Fruit fly (Drosophila melanogaster) whole organism, wandering third instar larva: Measurements from ENCODE around the gene Cpr78Ca.

ENCODE experiments used
- Abd-B ChIP-seq: fragments of >200 bp; optimal IDR thresholded peaks from 2 replicates; lab custom pipeline; 2017; ENCODE audit warnings: missing biosample characterization, missing genetic modification characterization
- CG32264 ChIP-seq: fragments of 200-800 bp; sonication (Bioruptor generic); optimal IDR thresholded peaks from 2 replicates; lab custom pipeline; 2016; ENCODE audit warnings: missing biosample characterization, missing genetic modification characterization
- CG9705 ChIP-seq: fragments of 200-800 bp; sonication (Bioruptor generic); optimal IDR thresholded peaks from 2 replicates; lab custom pipeline; 2018; ENCODE audit warnings: missing biosample characterization, mild to moderate bottlenecking, missing genetic modification characterization
- CrebA ChIP-seq: fragments of 200-800 bp; sonication (Bioruptor generic); optimal IDR thresholded peaks from 2 replicates; lab custom pipeline; 2016; ENCODE audit warnings: missing biosample characterization, mild to moderate bottlenecking, missing genetic modification characterization, borderline replicate concordance
- GATAd ChIP-seq: sonication (Bioruptor generic); optimal IDR thresholded peaks from 2 replicates; lab custom pipeline; 2016; ENCODE audit warnings: missing biosample characterization, missing genetic modification characterization
- Myc ChIP-seq: fragments of >200 bp; optimal IDR thresholded peaks from 2 replicates; lab custom pipeline; 2017
- ey ChIP-seq: fragments of 200-800 bp; sonication (Bioruptor generic); optimal IDR thresholded peaks from 2 replicates; lab custom pipeline; 2016; ENCODE audit warnings: missing biosample characterization, missing genetic modification characterization
- foxo ChIP-seq, 2 experiments: fragments of 200-800 bp; sonication (Bioruptor generic); optimal IDR thresholded peaks; 2 replicates in 1 of 2; 3 replicates in 1 of 2; lab custom pipeline; 2016 to 2017; ENCODE audit warnings: missing biosample characterization in 2 of 2, missing genetic modification characterization in 2 of 2
- fru ChIP-seq: fragments of 200-800 bp; sonication (Bioruptor generic); optimal IDR thresholded peaks from 3 replicates; lab custom pipeline; 2016; ENCODE audit warnings: missing biosample characterization, mild to moderate bottlenecking, missing genetic modification characterization
- h ChIP-seq: fragments of 200-800 bp; sonication (Bioruptor generic); optimal IDR thresholded peaks from 3 replicates; lab custom pipeline; 2016; ENCODE audit warnings: missing biosample characterization, mild to moderate bottlenecking, missing genetic modification characterization
- pan ChIP-seq: fragments of >200 bp; optimal IDR thresholded peaks from 2 replicates; lab custom pipeline; 2017
- sage ChIP-seq: fragments of 200-800 bp; sonication (Bioruptor generic); optimal IDR thresholded peaks from 2 replicates; lab custom pipeline; 2016; ENCODE audit warnings: missing biosample characterization, mild to moderate bottlenecking, missing genetic modification characterization
- usp ChIP-seq: fragments of >200 bp; optimal IDR thresholded peaks from 2 replicates; lab custom pipeline; 2017; ENCODE audit warnings: missing biosample characterization, missing genetic modification characterization

DNA sequence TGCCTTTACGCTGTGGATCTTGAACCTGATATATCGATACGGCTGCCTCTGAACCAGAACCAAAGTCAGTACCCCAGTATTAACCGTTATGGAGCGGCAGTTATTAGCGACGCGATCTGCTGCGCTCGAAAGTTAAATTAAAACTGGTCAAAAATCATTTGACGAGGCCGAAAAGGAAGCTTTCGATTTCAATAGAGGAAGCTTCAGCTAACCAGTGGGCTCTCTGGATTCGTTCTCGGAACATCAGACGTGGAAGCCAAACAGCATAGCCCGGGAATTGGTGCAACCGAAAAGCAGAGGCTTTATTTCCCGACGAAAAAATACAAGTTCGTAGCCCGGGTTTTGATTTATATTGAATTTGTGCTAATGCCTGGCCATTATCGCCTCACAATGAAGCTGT, at the start of gene Cpr78Ca:
- TF ChIP-seq Myc (no peak), GATAd (GFP tag; lab: Kevin White, UChicago) (no peak), CG9705 (no peak), CrebA (GFP tag; lab: Kevin White, UChicago) (no peak), Abd-B (GFP tag; lab: Kevin White, UChicago) (no peak), fru (no peak), usp (GFP tag; lab: Kevin White, UChicago) (no peak), foxo (GFP tag; optimal IDR thresholded peaks at IDR 0.05; lab: Kevin White, UChicago) (no peak), pan (lab: Kevin White, UChicago) (no peak), h (GFP tag; lab: Kevin White, UChicago) (no peak), CG32264 (no peak), sage (GFP tag; lab: Kevin White, UChicago) (no peak), ey (GFP tag; lab: Kevin White, UChicago) (no peak)
